Worm (Caenorhabditis elegans) whole organism, L4/young adult: ENCODE results near the gene sre-36.

Experiments used
- W03F9.2 ChIP-seq: fragments of 150-350 bp; optimal IDR thresholded peaks from 2 replicates; lab custom pipeline; 2014; ENCODE audit warnings: missing biosample characterization, missing genetic modification characterization
- him-1 ChIP-seq: sonication (generic microtip); optimal IDR thresholded peaks from 2 replicates; lab custom pipeline; 2016; ENCODE audit warnings: missing genotype, missing genetic modification reagents, missing genetic modification characterization, missing compliant biosample characterization

ce11 chrV:16376430-16376948 is 23.0 kb upstream of the sre-36 start:
- TF ChIP-seq W03F9.2 (no peak), him-1 (tag; lab: Kevin White, UChicago) (no peak)
